Worm (Caenorhabditis elegans): ENCODE results near the gene lpr-5.

The lpr-5 gene

DNA sequence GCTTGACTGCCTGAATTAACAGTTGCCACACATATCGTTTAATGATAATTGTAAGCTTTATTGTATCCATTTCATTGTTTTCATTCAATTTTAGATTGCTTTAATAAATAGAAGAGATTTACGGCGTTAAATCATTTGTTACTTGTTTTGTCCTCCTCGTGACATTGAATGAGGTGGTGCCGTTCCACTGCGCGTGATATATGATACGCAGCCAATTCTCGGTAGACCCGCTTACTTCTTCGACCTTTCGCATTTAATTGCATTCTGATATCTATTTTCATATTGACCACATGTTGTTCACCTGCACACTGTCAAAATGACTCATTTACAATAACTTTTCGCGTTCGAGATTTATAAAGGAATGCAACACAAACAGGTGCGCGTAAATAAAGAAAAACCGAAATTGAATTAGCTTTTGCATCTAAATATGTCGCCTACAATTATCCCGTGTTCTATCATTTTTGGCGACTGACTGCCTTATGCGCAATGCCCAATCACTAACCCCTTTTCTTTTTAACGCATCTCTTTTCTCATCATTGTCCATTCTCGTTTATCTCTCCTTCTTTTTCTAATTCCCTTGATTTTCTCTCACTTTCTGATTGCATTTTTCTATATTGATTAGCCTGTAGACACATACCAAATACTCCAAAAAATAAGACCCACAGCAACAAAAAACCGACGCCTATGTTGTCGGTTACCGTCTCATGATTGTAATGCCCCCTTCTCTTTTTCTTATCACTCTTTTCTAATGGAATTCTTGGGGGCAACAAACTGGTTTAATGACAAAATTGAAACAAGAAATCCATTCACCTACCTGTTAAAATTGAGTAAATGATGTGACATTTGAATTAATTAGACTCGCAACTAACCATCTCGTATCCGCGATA lies 47.3 kb upstream of the lpr-5 start (continued):
- TF ChIP-seq efl-1 (optimal IDR thresholded peaks at IDR 0.05) (no peak), efl-1 (GFP tag; optimal IDR thresholded peaks at IDR 0.05 in 1 of 2) (no peak), ces-1 (GFP tag; optimal IDR thresholded peaks at IDR 0.05) (no peak), alr-1 (tag; optimal IDR thresholded peaks at IDR 0.05; ENCODE audit: borderline replicate concordance) (no peak), fkh-4 (tag; optimal IDR thresholded peaks at IDR 0.05; ENCODE audit: borderline replicate concordance) (no peak), efl-3 (GFP tag; optimal IDR thresholded peaks at IDR 0.05) (no peak), fkh-8 (tag; optimal IDR thresholded peaks at IDR 0.05) (no peak), hlh-17 (GFP tag; optimal IDR thresholded peaks at IDR 0.05; ENCODE audit: borderline replicate concordance) (no peak), swsn-7 (tag; optimal IDR thresholded peaks at IDR 0.05) (no peak), pqm-1 (tag; optimal IDR thresholded peaks at IDR 0.05) (no peak), lin-14 (GFP tag; optimal IDR thresholded peaks at IDR 0.05) (peak; percentile 59), jun-1 (tag; optimal IDR thresholded peaks at IDR 0.05) (no peak), mef-2 (tag; optimal IDR thresholded peaks at IDR 0.05) (no peak), ceh-88 (GFP tag; IDR thresholded peaks at IDR 0.05) (no peak), pax-3 (tag; optimal IDR thresholded peaks at IDR 0.05) (no peak), mab-9 (GFP tag; IDR thresholded peaks at IDR 0.05) (no peak), lir-3 (tag; optimal IDR thresholded peaks at IDR 0.05; ENCODE audit: poor library complexity) (no peak), nhr-20 (tag; optimal IDR thresholded peaks at IDR 0.05) (peak; percentile 48), ceh-8 (GFP tag; optimal IDR thresholded peaks at IDR 0.05) (no peak), rnt-1 (tag; optimal IDR thresholded peaks at IDR 0.05) (no peak), ceh-82 (tag; optimal IDR thresholded peaks at IDR 0.05) (peak in 1 of 3 experiments; percentile 4), F16B12.6 (tag; optimal IDR thresholded peaks at IDR 0.05) (no peak), unc-86 (tag; optimal IDR thresholded peaks at IDR 0.05) (no peak), C34B4.2 (tag; optimal IDR thresholded peaks at IDR 0.05) (no peak), ceh-63 (GFP tag; optimal IDR thresholded peaks at IDR 0.05) (no peak), snpc-4 (tag; optimal IDR thresholded peaks at IDR 0.05) (no peak), egl-27 (tag; optimal IDR thresholded peaks at IDR 0.05) (no peak), mdl-1 (tag; optimal IDR thresholded peaks at IDR 0.05) (peak in 1 of 2 experiments; percentile 40), unc-98 (GFP tag; IDR thresholded peaks at IDR 0.05) (no peak), C16A3.4 (tag; optimal IDR thresholded peaks at IDR 0.05) (no peak), mep-1 (tag; optimal IDR thresholded peaks at IDR 0.05) (peak; percentile 31), unc-130 (tag; optimal IDR thresholded peaks at IDR 0.05) (no peak), nhr-71 (tag; optimal IDR thresholded peaks at IDR 0.05) (peak; percentile 47), ets-5 (GFP tag; IDR thresholded peaks at IDR 0.05) (no peak), sup-37 (GFP tag; optimal IDR thresholded peaks at IDR 0.05) (no peak), nhr-237 (tag; optimal IDR thresholded peaks at IDR 0.05) (no peak), unc-62 (GFP tag; optimal IDR thresholded peaks at IDR 0.05) (no peak), sox-4 (tag; optimal IDR thresholded peaks at IDR 0.05) (no peak), skn-1 (tag; optimal IDR thresholded peaks at IDR 0.05) (no peak), zag-1 (tag; optimal IDR thresholded peaks at IDR 0.05) (no peak), xbp-1 (tag; optimal IDR thresholded peaks at IDR 0.05) (no peak)

DNA sequence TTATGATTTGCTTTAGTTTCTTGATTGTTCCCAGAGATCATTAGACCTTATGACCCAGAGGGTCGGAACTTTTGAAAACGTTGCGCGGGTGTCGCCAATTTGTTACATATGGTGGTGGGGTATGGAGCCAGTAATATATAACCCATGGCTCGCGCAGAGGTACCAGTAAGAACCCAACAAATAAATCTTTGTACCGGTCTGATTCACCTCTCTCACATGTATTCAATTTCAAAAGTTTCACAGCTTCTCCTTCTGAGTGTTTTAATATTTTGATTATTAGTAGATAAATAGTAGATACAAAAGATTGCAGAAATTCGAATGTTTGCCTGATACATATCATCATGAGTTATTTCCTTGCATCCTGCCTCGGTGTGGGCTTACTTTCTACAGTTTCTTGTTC lies 45.8 kb upstream of the lpr-5 start, which contains the start of gene egl-15:
Gene egl-15 (plus strand): TSS at position 301 of the 400 bp plus-strand sequence.
- TF ChIP-seq lir-3 (tag; optimal IDR thresholded peaks at IDR 0.05; ENCODE audit: poor library complexity) (no peak), fos-1 (tag; optimal IDR thresholded peaks at IDR 0.05) (no peak), dsc-1 (tag; optimal IDR thresholded peaks at IDR 0.05) (peak; percentile 31), irx-1 (tag; optimal IDR thresholded peaks at IDR 0.05) (no peak), lin-13 (GFP tag; optimal IDR thresholded peaks at IDR 0.05) (no peak), skn-1 (tag; optimal IDR thresholded peaks at IDR 0.05) (no peak), sox-4 (tag; optimal IDR thresholded peaks at IDR 0.05) (no peak), nhr-12 (tag; optimal IDR thresholded peaks at IDR 0.05) (no peak), unc-130 (tag; optimal IDR thresholded peaks at IDR 0.05) (no peak), efl-1 (optimal IDR thresholded peaks at IDR 0.05) (no peak), efl-1 (GFP tag; optimal IDR thresholded peaks at IDR 0.05 in 1 of 2) (peak in 1 of 2 experiments; percentile 30), fkh-8 (tag; optimal IDR thresholded peaks at IDR 0.05) (no peak)
